Worm (Caenorhabditis elegans): ENCODE data around the gene clec-139.
A peak's percentile ranks its signal among the peaks of the same experiment; 100 is the strongest.

Gene clec-139

ce11 chrII:4621650-4622049 is at the start of gene clec-139:
clec-139 (minus strand) TSS chrII:4621750.
- TF ChIP-seq tbx-8 (GFP tag; optimal IDR thresholded peaks at IDR 0.05) (no peak), mab-5 (tag; optimal IDR thresholded peaks at IDR 0.05) (no peak), nhr-28 (tag; optimal IDR thresholded peaks at IDR 0.05) (no peak), unc-62 (GFP tag; optimal IDR thresholded peaks at IDR 0.05) (no peak), unc-39 (tag; optimal IDR thresholded peaks at IDR 0.05) (no peak)

- no peak for TF ChIP-seq ceh-83 (GFP tag; optimal IDR thresholded peaks at IDR 0.05)
- TF ChIP-seq sem-2 (GFP tag; optimal IDR thresholded peaks at IDR 0.05), result no peak
- TF ChIP-seq nhr-28 (tag; optimal IDR thresholded peaks at IDR 0.05), result no peak
- no peak for TF ChIP-seq elt-1 (tag; optimal IDR thresholded peaks at IDR 0.05; ENCODE audit: borderline replicate concordance, insufficient read depth)
- TF ChIP-seq nhr-76 (tag; optimal IDR thresholded peaks at IDR 0.05), result no peak
- TF ChIP-seq mls-2 (tag; optimal IDR thresholded peaks at IDR 0.05), result no peak
- TF ChIP-seq tbx-8 (GFP tag; optimal IDR thresholded peaks at IDR 0.05), result no peak
- no peak for TF ChIP-seq ceh-39 (tag; optimal IDR thresholded peaks at IDR 0.05)
- no peak for TF ChIP-seq cnd-1 (tag; optimal IDR thresholded peaks at IDR 0.05)
- no peak for TF ChIP-seq drap-1 (GFP tag; optimal IDR thresholded peaks at IDR 0.05)
- no peak for TF ChIP-seq elt-3 (tag; optimal IDR thresholded peaks at IDR 0.05)
- no peak for TF ChIP-seq sptf-1 (tag; optimal IDR thresholded peaks at IDR 0.05)
- TF ChIP-seq mep-1 (tag; optimal IDR thresholded peaks at IDR 0.05), result no peak
- no peak for TF ChIP-seq flh-1 (GFP tag; optimal IDR thresholded peaks at IDR 0.05)
- no peak for TF ChIP-seq blmp-1 (tag; optimal IDR thresholded peaks at IDR 0.05)
- no peak for TF ChIP-seq lsy-2 (tag; optimal IDR thresholded peaks at IDR 0.05)
- no peak for TF ChIP-seq nhr-237 (tag; optimal IDR thresholded peaks at IDR 0.05)
- TF ChIP-seq lin-13 (tag; optimal IDR thresholded peaks at IDR 0.05), result no peak
Measured at ce11 chrII:4667572-4667971, 46.0 kb upstream of the clec-139 start, which contains the start of gene fut-5. fut-5 (minus strand) TSS chrII:4667672.

- TF ChIP-seq elt-3 (tag; optimal IDR thresholded peaks at IDR 0.05) (no peak), mls-2 (tag; optimal IDR thresholded peaks at IDR 0.05) (no peak), ztf-11 (tag; optimal IDR thresholded peaks at IDR 0.05) (no peak), pha-4 (tag; optimal IDR thresholded peaks at IDR 0.05) (no peak), tbx-8 (GFP tag; optimal IDR thresholded peaks at IDR 0.05) (no peak), nhr-237 (tag; optimal IDR thresholded peaks at IDR 0.05) (no peak), mep-1 (tag; optimal IDR thresholded peaks at IDR 0.05) (no peak), unc-39 (tag; optimal IDR thresholded peaks at IDR 0.05) (no peak)
Measured at ce11 chrII:4665359-4665758, 43.8 kb upstream of the clec-139 start, which contains the start of gene T05A7.11. T05A7.11 (minus strand) TSS chrII:4665459.

ce11 chrII:4663186-4663585 is 41.6 kb upstream of the clec-139 start, which contains the start of gene T05A7.12:
T05A7.12 (minus strand) TSS chrII:4663286.
- TF ChIP-seq cnd-1 (tag; optimal IDR thresholded peaks at IDR 0.05) (no peak), ham-2 (GFP tag; optimal IDR thresholded peaks at IDR 0.05) (no peak), elt-1 (tag; optimal IDR thresholded peaks at IDR 0.05; ENCODE audit: borderline replicate concordance, insufficient read depth) (no peak), ceh-43 (GFP tag; optimal IDR thresholded peaks at IDR 0.05) (no peak), nhr-76 (tag; optimal IDR thresholded peaks at IDR 0.05) (no peak), blmp-1 (tag; optimal IDR thresholded peaks at IDR 0.05) (no peak)

- peak; percentile 46 for TF ChIP-seq hlh-1 (tag; optimal IDR thresholded peaks at IDR 0.05)
- TF ChIP-seq M03D4.4 (tag; optimal IDR thresholded peaks at IDR 0.05), result no peak
Measured at ce11 chrII:4661278-4661677, 39.7 kb upstream of the clec-139 start, which contains the start of gene T05A7.13. T05A7.13 (minus strand) TSS chrII:4661378.

ce11 chrII:4658245-4658644 is 36.7 kb upstream of the clec-139 start:
- TF ChIP-seq flh-1 (GFP tag; optimal IDR thresholded peaks at IDR 0.05) (no peak), mab-5 (tag; optimal IDR thresholded peaks at IDR 0.05) (no peak), lin-13 (tag; optimal IDR thresholded peaks at IDR 0.05) (no peak), lsy-2 (tag; optimal IDR thresholded peaks at IDR 0.05) (no peak), nhr-237 (tag; optimal IDR thresholded peaks at IDR 0.05) (no peak), cnd-1 (tag; optimal IDR thresholded peaks at IDR 0.05) (no peak), unc-62 (GFP tag; optimal IDR thresholded peaks at IDR 0.05) (no peak), hlh-1 (tag; optimal IDR thresholded peaks at IDR 0.05) (no peak), ham-2 (GFP tag; optimal IDR thresholded peaks at IDR 0.05) (no peak), mls-2 (tag; optimal IDR thresholded peaks at IDR 0.05) (no peak)

- no peak for TF ChIP-seq nhr-237 (tag; optimal IDR thresholded peaks at IDR 0.05)
- TF ChIP-seq sptf-1 (tag; optimal IDR thresholded peaks at IDR 0.05), result no peak
- TF ChIP-seq ces-1 (GFP tag; optimal IDR thresholded peaks at IDR 0.05), result no peak
- no peak for TF ChIP-seq flh-1 (GFP tag; optimal IDR thresholded peaks at IDR 0.05)
- no peak for TF ChIP-seq nhr-28 (tag; optimal IDR thresholded peaks at IDR 0.05)
- no peak for TF ChIP-seq ceh-43 (GFP tag; optimal IDR thresholded peaks at IDR 0.05)
- TF ChIP-seq mls-2 (tag; optimal IDR thresholded peaks at IDR 0.05), result no peak
- no peak for TF ChIP-seq nhr-12 (tag; optimal IDR thresholded peaks at IDR 0.05)
- TF ChIP-seq lin-32 (GFP tag; optimal IDR thresholded peaks at IDR 0.05), result no peak
- no peak for TF ChIP-seq pha-4 (tag; optimal IDR thresholded peaks at IDR 0.05)
- no peak for TF ChIP-seq mep-1 (tag; optimal IDR thresholded peaks at IDR 0.05)
Measured at ce11 chrII:4657370-4657769, 35.8 kb upstream of the clec-139 start.

Data from whole organism, mixed stage, embryonic.